Worm (Caenorhabditis elegans): ENCODE data around the gene ZC262.2.

The ZC262.2 gene

DNA sequence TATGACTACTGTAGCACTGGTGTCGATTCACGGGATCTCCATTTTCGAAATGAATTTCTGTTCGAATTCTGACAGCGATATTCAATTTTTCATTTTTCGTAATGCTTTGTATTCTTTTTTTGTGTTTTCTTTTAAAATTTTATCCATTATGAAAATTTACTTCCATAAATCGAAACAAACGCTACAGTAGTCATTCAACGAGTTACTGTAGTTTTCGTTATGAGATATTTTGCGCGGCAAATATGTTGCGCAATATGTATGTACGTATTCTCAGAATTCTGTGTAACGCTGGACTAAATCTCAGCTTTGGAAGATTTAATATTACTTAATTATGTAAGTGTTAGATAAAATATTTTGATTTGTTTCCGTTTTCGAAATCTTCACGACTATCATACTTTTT is 37.3 kb downstream of the ZC262.2 start:
- no peak for TF ChIP-seq aly-1 (tag; optimal IDR thresholded peaks at IDR 0.05)
- no peak for TF ChIP-seq flt-1 (GFP tag; IDR thresholded peaks at IDR 0.05)
- TF ChIP-seq F13C5.2 (tag; optimal IDR thresholded peaks at IDR 0.05), result no peak
- no peak for TF ChIP-seq tra-4 (tag; optimal IDR thresholded peaks at IDR 0.05)
- TF ChIP-seq B0310.2 (tag; optimal IDR thresholded peaks at IDR 0.05), result no peak
- TF ChIP-seq ama-1 (optimal IDR thresholded peaks at IDR 0.05), result no peak
- TF ChIP-seq ceh-36 (tag; optimal IDR thresholded peaks at IDR 0.05), result no peak
- TF ChIP-seq tbx-37 (GFP tag; conservative IDR thresholded peaks at IDR 0.05), result no peak
- no peak for TF ChIP-seq hmbx-1 (tag; optimal IDR thresholded peaks at IDR 0.05)
- no peak for TF ChIP-seq sea-1 (GFP tag; conservative IDR thresholded peaks at IDR 0.05)
- TF ChIP-seq hnd-1 (tag; optimal IDR thresholded peaks at IDR 0.05), result no peak
- no peak for TF ChIP-seq ets-7 (tag; optimal IDR thresholded peaks at IDR 0.05)
- TF ChIP-seq hmg-4 (GFP tag; optimal IDR thresholded peaks at IDR 0.05), result no peak
- no peak for TF ChIP-seq ceh-13 (GFP tag; optimal IDR thresholded peaks at IDR 0.05)
- no peak for TF ChIP-seq tbx-11 (GFP tag; IDR thresholded peaks at IDR 0.05)
- TF ChIP-seq pes-1 (GFP tag; IDR thresholded peaks at IDR 0.05), result no peak
- no peak for TF ChIP-seq scrt-1 (GFP tag; IDR thresholded peaks at IDR 0.05)

DNA sequence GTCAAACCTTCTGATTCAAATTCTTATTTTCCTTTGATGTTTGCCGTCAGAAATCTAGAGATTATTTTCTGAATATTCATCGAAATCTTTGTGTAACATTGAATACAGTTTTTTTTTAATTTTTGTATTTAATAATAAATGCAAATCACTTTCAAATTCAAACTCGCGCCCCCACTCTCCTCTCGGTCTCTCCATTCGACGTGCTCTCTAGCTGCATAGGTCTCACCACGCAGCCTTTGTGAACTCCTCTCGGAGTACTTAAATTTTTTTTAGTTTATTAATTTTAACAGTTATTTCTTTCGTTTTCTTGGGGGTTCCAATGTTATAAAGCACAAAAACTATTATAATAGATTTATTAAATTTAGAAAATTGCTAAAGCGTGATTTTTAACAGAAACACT is 38.3 kb downstream of the ZC262.2 start:
- TF ChIP-seq B0310.2 (tag; optimal IDR thresholded peaks at IDR 0.05) (no peak), ets-7 (tag; optimal IDR thresholded peaks at IDR 0.05) (no peak), pes-1 (GFP tag; IDR thresholded peaks at IDR 0.05) (no peak), tbx-37 (GFP tag; conservative IDR thresholded peaks at IDR 0.05) (no peak), ceh-36 (tag; optimal IDR thresholded peaks at IDR 0.05) (no peak), flt-1 (GFP tag; IDR thresholded peaks at IDR 0.05) (no peak), ama-1 (optimal IDR thresholded peaks at IDR 0.05) (no peak), scrt-1 (GFP tag; IDR thresholded peaks at IDR 0.05) (no peak), aly-1 (tag; optimal IDR thresholded peaks at IDR 0.05) (no peak), tbx-11 (GFP tag; IDR thresholded peaks at IDR 0.05) (no peak), hmbx-1 (tag; optimal IDR thresholded peaks at IDR 0.05) (no peak), ceh-13 (GFP tag; optimal IDR thresholded peaks at IDR 0.05) (no peak), tra-4 (tag; optimal IDR thresholded peaks at IDR 0.05) (no peak), hnd-1 (tag; optimal IDR thresholded peaks at IDR 0.05) (no peak), sea-1 (GFP tag; conservative IDR thresholded peaks at IDR 0.05) (no peak), F13C5.2 (tag; optimal IDR thresholded peaks at IDR 0.05) (no peak), hmg-4 (GFP tag; optimal IDR thresholded peaks at IDR 0.05) (no peak)

DNA sequence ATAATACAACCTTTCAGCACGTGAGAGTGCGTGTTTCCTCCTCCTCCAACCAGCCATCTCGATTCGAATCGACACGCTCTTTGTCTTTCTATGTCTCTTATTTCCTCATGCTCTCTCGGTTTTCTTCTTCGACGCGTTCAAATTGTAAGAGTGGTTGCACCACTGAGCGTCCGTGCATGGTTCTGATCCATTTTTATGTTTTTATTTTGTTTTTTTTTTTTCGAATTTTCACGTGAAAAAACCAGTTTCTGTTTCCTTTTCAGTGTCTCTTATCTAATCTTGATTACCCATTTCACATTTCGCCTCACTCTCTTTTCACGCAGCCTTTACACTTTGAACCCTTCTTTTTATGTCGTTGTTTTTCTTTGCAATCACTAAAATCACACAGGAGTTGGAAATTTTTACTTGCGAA is 39.0 kb downstream of the ZC262.2 start:
- TF ChIP-seq F13C5.2 (tag; optimal IDR thresholded peaks at IDR 0.05) (no peak), ceh-13 (GFP tag; optimal IDR thresholded peaks at IDR 0.05) (no peak), tra-4 (tag; optimal IDR thresholded peaks at IDR 0.05) (no peak), hnd-1 (tag; optimal IDR thresholded peaks at IDR 0.05) (no peak), sea-1 (GFP tag; conservative IDR thresholded peaks at IDR 0.05) (no peak), ets-7 (tag; optimal IDR thresholded peaks at IDR 0.05) (no peak), tbx-11 (GFP tag; IDR thresholded peaks at IDR 0.05) (no peak), scrt-1 (GFP tag; IDR thresholded peaks at IDR 0.05) (no peak)

DNA sequence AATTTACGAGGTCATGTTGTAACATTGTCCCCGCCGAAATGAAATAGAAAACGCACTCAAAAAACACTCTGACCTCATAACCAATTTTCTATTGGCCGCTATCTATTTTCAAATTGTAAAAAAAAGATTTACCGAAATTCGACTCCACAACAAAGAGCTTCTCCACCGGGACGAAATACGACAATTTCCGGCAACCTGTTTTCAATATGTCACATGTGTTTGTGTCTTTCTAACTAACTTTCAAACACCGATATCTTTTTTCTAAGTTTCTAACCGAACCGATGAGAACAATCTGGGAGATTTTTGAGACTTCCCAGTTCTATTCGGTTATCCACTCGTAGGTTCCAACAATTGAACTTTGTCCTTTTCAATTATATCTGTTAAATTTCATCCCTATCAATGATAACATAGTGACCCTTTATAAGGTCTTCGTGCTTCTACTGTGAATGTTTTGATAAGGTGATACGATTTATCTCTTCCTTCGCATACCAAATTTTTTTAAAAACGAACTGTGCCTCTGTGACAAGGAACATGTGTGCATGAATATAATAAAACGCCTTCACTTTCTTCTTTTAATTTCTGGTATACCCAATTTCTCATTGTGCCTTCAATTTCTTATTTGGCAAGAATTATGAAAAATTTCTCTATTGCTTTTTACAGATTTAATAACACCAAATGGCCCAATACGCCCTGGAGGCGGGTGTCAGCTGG is 39.9 kb downstream of the ZC262.2 start, which contains the start of gene lmbr-1:
Gene lmbr-1 (plus strand): TSS at position 661 of the 711 bp plus-strand sequence.
- TF ChIP-seq ceh-13 (GFP tag; optimal IDR thresholded peaks at IDR 0.05) (no peak), tbx-11 (GFP tag; IDR thresholded peaks at IDR 0.05) (no peak), aly-1 (tag; optimal IDR thresholded peaks at IDR 0.05) (no peak), tra-4 (tag; optimal IDR thresholded peaks at IDR 0.05) (no peak), scrt-1 (GFP tag; IDR thresholded peaks at IDR 0.05) (no peak), tbx-37 (GFP tag; conservative IDR thresholded peaks at IDR 0.05) (no peak), sea-1 (GFP tag; conservative IDR thresholded peaks at IDR 0.05) (no peak), pes-1 (GFP tag; IDR thresholded peaks at IDR 0.05) (no peak), ceh-36 (tag; optimal IDR thresholded peaks at IDR 0.05) (no peak), ets-7 (tag; optimal IDR thresholded peaks at IDR 0.05) (no peak), hmbx-1 (tag; optimal IDR thresholded peaks at IDR 0.05) (no peak), ama-1 (optimal IDR thresholded peaks at IDR 0.05) (no peak), B0310.2 (tag; optimal IDR thresholded peaks at IDR 0.05) (no peak), F13C5.2 (tag; optimal IDR thresholded peaks at IDR 0.05) (no peak), flt-1 (GFP tag; IDR thresholded peaks at IDR 0.05) (no peak)

DNA sequence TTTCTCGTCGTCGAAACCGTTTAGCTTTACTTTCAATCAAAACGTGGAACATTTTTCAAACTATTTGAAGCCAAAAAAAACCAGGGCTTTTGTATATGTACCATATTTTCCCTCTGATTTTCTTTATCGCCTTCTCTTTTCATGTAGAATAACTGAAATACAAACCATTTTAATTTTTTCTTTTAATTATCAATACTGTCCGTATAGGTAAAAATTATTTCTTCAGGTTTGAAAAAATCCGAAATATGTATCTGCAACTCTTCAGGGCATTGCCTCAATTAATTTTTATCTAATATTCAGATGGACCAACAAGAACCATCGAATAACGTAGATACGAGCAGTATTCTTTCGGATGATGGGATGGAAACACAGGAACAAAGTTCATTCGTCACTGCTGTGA is 43.1 kb downstream of the ZC262.2 start, which contains the start of gene met-2:
Gene met-2 (plus strand): TSS at position 301 of the 400 bp plus-strand sequence.
- TF ChIP-seq ets-7 (tag; optimal IDR thresholded peaks at IDR 0.05) (no peak), hmbx-1 (tag; optimal IDR thresholded peaks at IDR 0.05) (no peak), hnd-1 (tag; optimal IDR thresholded peaks at IDR 0.05) (no peak), tra-4 (tag; optimal IDR thresholded peaks at IDR 0.05) (no peak), pes-1 (GFP tag; IDR thresholded peaks at IDR 0.05) (no peak), ceh-36 (tag; optimal IDR thresholded peaks at IDR 0.05) (no peak), B0310.2 (tag; optimal IDR thresholded peaks at IDR 0.05) (no peak), scrt-1 (GFP tag; IDR thresholded peaks at IDR 0.05) (no peak), flt-1 (GFP tag; IDR thresholded peaks at IDR 0.05) (no peak), tbx-37 (GFP tag; conservative IDR thresholded peaks at IDR 0.05) (no peak), tbx-11 (GFP tag; IDR thresholded peaks at IDR 0.05) (no peak), sea-1 (GFP tag; conservative IDR thresholded peaks at IDR 0.05) (no peak), aly-1 (tag; optimal IDR thresholded peaks at IDR 0.05) (no peak), ceh-13 (GFP tag; optimal IDR thresholded peaks at IDR 0.05) (no peak), hmg-4 (GFP tag; optimal IDR thresholded peaks at IDR 0.05) (no peak), ama-1 (optimal IDR thresholded peaks at IDR 0.05) (no peak), F13C5.2 (tag; optimal IDR thresholded peaks at IDR 0.05) (no peak)

DNA sequence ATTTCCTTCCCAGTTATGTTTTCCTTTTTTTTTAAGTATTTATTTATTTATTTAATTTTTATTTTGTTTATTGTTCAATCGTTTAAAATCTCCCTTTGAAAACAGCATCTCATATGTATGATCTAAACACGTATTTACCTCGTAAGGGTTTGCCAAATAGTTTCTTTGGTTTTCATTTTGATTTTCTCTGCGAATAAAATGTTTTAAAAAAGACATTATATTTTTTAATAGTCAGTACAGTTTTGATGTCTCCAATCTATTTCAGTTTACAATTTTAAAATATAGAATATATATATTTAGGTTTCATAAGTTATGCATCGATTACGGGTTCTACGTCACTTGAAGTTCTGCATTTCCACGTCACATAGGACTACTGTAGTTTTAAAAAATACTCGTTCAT is 48.8 kb downstream of the ZC262.2 start, which contains the start of gene R05D3.12:
Gene R05D3.12 (plus strand): TSS at position 301 of the 400 bp plus-strand sequence.
- TF ChIP-seq B0310.2 (tag; optimal IDR thresholded peaks at IDR 0.05) (no peak), aly-1 (tag; optimal IDR thresholded peaks at IDR 0.05) (no peak), tbx-37 (GFP tag; conservative IDR thresholded peaks at IDR 0.05) (no peak), hmg-4 (GFP tag; optimal IDR thresholded peaks at IDR 0.05) (no peak), tbx-11 (GFP tag; IDR thresholded peaks at IDR 0.05) (no peak), ceh-36 (tag; optimal IDR thresholded peaks at IDR 0.05) (no peak), pes-1 (GFP tag; IDR thresholded peaks at IDR 0.05) (no peak), tra-4 (tag; optimal IDR thresholded peaks at IDR 0.05) (no peak), ama-1 (optimal IDR thresholded peaks at IDR 0.05) (no peak), hnd-1 (tag; optimal IDR thresholded peaks at IDR 0.05) (no peak), ets-7 (tag; optimal IDR thresholded peaks at IDR 0.05) (no peak), F13C5.2 (tag; optimal IDR thresholded peaks at IDR 0.05) (no peak), scrt-1 (GFP tag; IDR thresholded peaks at IDR 0.05) (no peak), hmbx-1 (tag; optimal IDR thresholded peaks at IDR 0.05) (no peak), flt-1 (GFP tag; IDR thresholded peaks at IDR 0.05) (no peak)

All from whole organism, early embryonic.